Worm (Caenorhabditis elegans) whole organism, L2 larva: ENCODE measurements around the gene C15F1.2.

Experiments
- C34F6.9 ChIP-seq: fragments of 150-350 bp; optimal IDR thresholded peaks from 2 replicates; lab custom pipeline; 2014; ENCODE audit warnings: missing biosample characterization, missing genetic modification characterization
- F13H6.1 ChIP-seq: sonication (generic microtip); optimal IDR thresholded peaks from 2 replicates; lab custom pipeline; 2016; ENCODE audit warnings: missing genetic modification characterization, missing compliant biosample characterization
- R02D3.7 ChIP-seq: fragments of 150-350 bp; optimal IDR thresholded peaks from 2 replicates; lab custom pipeline; 2014; ENCODE audit warnings: missing biosample characterization, missing genetic modification characterization
- Y55F3AM.14 ChIP-seq: fragments of 200-800 bp; sonication (Bioruptor generic); optimal IDR thresholded peaks from 2 replicates; lab custom pipeline; 2018; ENCODE audit warnings: mild to moderate bottlenecking, missing genetic modification characterization, missing compliant biosample characterization
- ZK546.5 ChIP-seq: sonication (generic microtip); optimal IDR thresholded peaks from 2 replicates; lab custom pipeline; 2017; ENCODE audit warnings: missing biosample characterization, missing genetic modification characterization
- alr-1 ChIP-seq: fragments of 150-350 bp; optimal IDR thresholded peaks from 2 replicates; lab custom pipeline; 2014; ENCODE audit warnings: missing biosample characterization, missing genetic modification characterization
- aly-2 ChIP-seq: fragments of 150-350 bp; optimal IDR thresholded peaks from 2 replicates; lab custom pipeline; 2014; ENCODE audit warnings: missing biosample characterization, missing genetic modification characterization
- ama-1 ChIP-seq: fragments of 150-350 bp; optimal IDR thresholded peaks from 2 replicates; lab custom pipeline; 2018; ENCODE audit warnings: inconsistent platforms
- blmp-1 ChIP-seq: sonication (generic microtip); optimal IDR thresholded peaks from 2 replicates; lab custom pipeline; 2017; ENCODE audit warnings: missing genetic modification characterization, mild to moderate bottlenecking, missing compliant biosample characterization, antibody characterized with exemption, moderate library complexity; ENCODE audit not compliant: insufficient read depth
- ceh-16 ChIP-seq: fragments of 150-350 bp; optimal IDR thresholded peaks from 2 replicates; lab custom pipeline; 2014; ENCODE audit warnings: missing biosample characterization, missing genetic modification characterization
- ceh-82 ChIP-seq: fragments of 150-350 bp; optimal IDR thresholded peaks from 2 replicates; lab custom pipeline; 2014; ENCODE audit warnings: missing biosample characterization, missing genetic modification characterization
- crh-2 ChIP-seq: sonication (generic microtip); optimal IDR thresholded peaks from 2 replicates; lab custom pipeline; 2017; ENCODE audit warnings: missing biosample characterization, missing genetic modification characterization
- elt-1 ChIP-seq: fragments of 150-350 bp; optimal IDR thresholded peaks from 2 replicates; lab custom pipeline; 2014; ENCODE audit warnings: missing biosample characterization, missing genetic modification characterization
- elt-3 ChIP-seq: sonication (generic microtip); optimal IDR thresholded peaks from 2 replicates; lab custom pipeline; 2017; ENCODE audit warnings: missing biosample characterization, missing genetic modification characterization
- fos-1 ChIP-seq: fragments of 150-350 bp; optimal IDR thresholded peaks from 2 replicates; lab custom pipeline; 2014; ENCODE audit warnings: missing biosample characterization, missing genetic modification characterization
- lin-13 ChIP-seq: fragments of 150-350 bp; optimal IDR thresholded peaks from 2 replicates; lab custom pipeline; 2014; ENCODE audit warnings: missing biosample characterization, missing genetic modification reagents, missing genetic modification characterization
- lin-39 ChIP-seq: fragments of 150-350 bp; optimal IDR thresholded peaks from 2 replicates; lab custom pipeline; 2014; ENCODE audit warnings: missing biosample characterization, missing genetic modification reagents, missing genetic modification characterization
- lsy-2 ChIP-seq, 2 experiments: fragments of 150-350 bp in 1 of 2; sonication (generic microtip) in 1 of 2; optimal IDR thresholded peaks; 2 replicates each; lab custom pipeline; 2014 to 2017; ENCODE audit warnings: missing biosample characterization in 2 of 2, missing genetic modification characterization in 2 of 2
- mbf-1 ChIP-seq: sonication (generic microtip); optimal IDR thresholded peaks from 2 replicates; lab custom pipeline; 2017; ENCODE audit warnings: missing biosample characterization, missing genetic modification characterization
- nhr-129 ChIP-seq: fragments of 150-350 bp; optimal IDR thresholded peaks from 2 replicates; lab custom pipeline; 2014; ENCODE audit warnings: missing biosample characterization, missing genetic modification characterization
- nhr-21 ChIP-seq: fragments of 150-350 bp; optimal IDR thresholded peaks from 2 replicates; lab custom pipeline; 2014; ENCODE audit warnings: missing biosample characterization, missing genetic modification characterization
- nhr-23 ChIP-seq: fragments of 150-350 bp; optimal IDR thresholded peaks from 2 replicates; lab custom pipeline; 2014; ENCODE audit warnings: missing biosample characterization, missing genetic modification reagents, missing genetic modification characterization
- nhr-237 ChIP-seq: fragments of 150-350 bp; optimal IDR thresholded peaks from 2 replicates; lab custom pipeline; 2014; ENCODE audit warnings: missing biosample characterization, missing genetic modification characterization
- nhr-6 ChIP-seq: fragments of 150-350 bp; optimal IDR thresholded peaks from 2 replicates; lab custom pipeline; 2014; ENCODE audit warnings: missing biosample characterization, missing genetic modification characterization
- nhr-77 ChIP-seq: fragments of 150-350 bp; optimal IDR thresholded peaks from 2 replicates; lab custom pipeline; 2014; ENCODE audit warnings: missing biosample characterization, missing genetic modification characterization
- skn-1 ChIP-seq: sonication (generic microtip); optimal IDR thresholded peaks from 2 replicates; lab custom pipeline; 2017; ENCODE audit warnings: missing biosample characterization, missing genetic modification characterization
- sma-3 ChIP-seq: sonication (generic microtip); optimal IDR thresholded peaks from 2 replicates; lab custom pipeline; 2016; ENCODE audit warnings: missing genetic modification reagents, missing genetic modification characterization, missing compliant biosample characterization
- snpc-4 ChIP-seq: fragments of 150-350 bp; optimal IDR thresholded peaks from 2 replicates; lab custom pipeline; 2014; ENCODE audit warnings: missing biosample characterization, missing genetic modification characterization
- unc-39 ChIP-seq: fragments of 150-350 bp; optimal IDR thresholded peaks from 2 replicates; lab custom pipeline; 2014; ENCODE audit warnings: missing biosample characterization, missing genetic modification characterization
- unc-55 ChIP-seq: fragments of 150-350 bp; sonication (generic microtip); optimal IDR thresholded peaks from 3 replicates; lab custom pipeline; 2014; ENCODE audit warnings: missing biosample characterization, missing genetic modification reagents, missing genetic modification characterization
- unc-62 ChIP-seq: fragments of 150-350 bp; optimal IDR thresholded peaks from 2 replicates; lab custom pipeline; 2014; ENCODE audit warnings: missing biosample characterization, missing genetic modification reagents, missing genetic modification characterization
- zag-1 ChIP-seq: fragments of 150-350 bp; optimal IDR thresholded peaks from 2 replicates; lab custom pipeline; 2014; ENCODE audit warnings: missing biosample characterization, missing genetic modification characterization
- ztf-11 ChIP-seq: sonication (generic microtip); optimal IDR thresholded peaks from 2 replicates; lab custom pipeline; 2017; ENCODE audit warnings: missing biosample characterization, missing genetic modification characterization
- ztf-4 ChIP-seq: fragments of 150-350 bp; optimal IDR thresholded peaks from 2 replicates; lab custom pipeline; 2014; ENCODE audit warnings: missing biosample characterization, missing genetic modification characterization

C15F1.2 gene

ce11 chrII:6979646-6980045 is at the start of gene C15F1.2:
Gene C15F1.2 (plus strand): TSS chrII:6979953.
- no peak for TF ChIP-seq alr-1 (tag; lab: Kevin White, UChicago)
- TF ChIP-seq blmp-1 (tag; lab: Kevin White, UChicago), result peak; percentile 34

- TF ChIP-seq nhr-77, result no peak
- no peak for TF ChIP-seq ztf-4
- no peak for TF ChIP-seq ZK546.5 (tag; lab: Kevin White, UChicago)
- no peak for TF ChIP-seq blmp-1 (tag; lab: Kevin White, UChicago)
- no peak for TF ChIP-seq F13H6.1 (tag; lab: Kevin White, UChicago)
- TF ChIP-seq alr-1 (tag; lab: Kevin White, UChicago), result no peak
- TF ChIP-seq C34F6.9 (tag; lab: Kevin White, UChicago), result peak; percentile 45
- peak; percentile 58 for TF ChIP-seq unc-55
Observed at ce11 chrII:6930072-6930471, 49.7 kb upstream of the C15F1.2 start.

ce11 chrII:6932978-6933377 is 46.8 kb upstream of the C15F1.2 start:
- TF ChIP-seq aly-2 (tag; lab: Kevin White, UChicago) (no peak), skn-1 (tag; lab: Kevin White, UChicago) (no peak), lin-39 (no peak), unc-55 (no peak), nhr-77 (no peak), ztf-11 (no peak), nhr-237 (tag; lab: Kevin White, UChicago) (no peak), ceh-82 (tag; lab: Kevin White, UChicago) (no peak), R02D3.7 (tag; lab: Kevin White, UChicago) (no peak), mbf-1 (tag; lab: Kevin White, UChicago) (no peak), elt-3 (tag; lab: Kevin White, UChicago) (no peak), ztf-4 (no peak), snpc-4 (tag; lab: Kevin White, UChicago) (no peak), nhr-21 (tag; lab: Kevin White, UChicago) (no peak), crh-2 (no peak), nhr-23 (tag; lab: Kevin White, UChicago) (no peak), lin-13 (no peak), Y55F3AM.14 (GFP tag; lab: Kevin White, UChicago) (no peak), ceh-16 (no peak)

ce11 chrII:6934729-6935128 is 45.0 kb upstream of the C15F1.2 start:
- TF ChIP-seq mbf-1 (tag; lab: Kevin White, UChicago) (no peak), R02D3.7 (tag; lab: Kevin White, UChicago) (no peak), elt-1 (no peak), unc-62 (GFP tag; lab: Kevin White, UChicago) (no peak), crh-2 (no peak), zag-1 (no peak), nhr-23 (tag; lab: Kevin White, UChicago) (no peak), lin-39 (no peak)
- TF ChIP-seq, all 48 proteins: peak for 0

- TF ChIP-seq crh-2 (no peak), sma-3 (GFP tag; lab: Kevin White, UChicago) (no peak), zag-1 (no peak), lsy-2 (tag; optimal IDR thresholded peaks at IDR 0.05; lab: Kevin White, UChicago) (no peak), blmp-1 (tag; lab: Kevin White, UChicago) (no peak), R02D3.7 (tag; lab: Kevin White, UChicago) (no peak), nhr-237 (tag; lab: Kevin White, UChicago) (no peak), ceh-16 (no peak), unc-39 (tag; lab: Kevin White, UChicago) (no peak), nhr-23 (tag; lab: Kevin White, UChicago) (no peak), ama-1 (lab: Kevin White, UChicago) (no peak), lin-13 (no peak), nhr-129 (tag; lab: Kevin White, UChicago) (no peak), elt-1 (no peak), fos-1 (tag; lab: Kevin White, UChicago) (no peak), unc-62 (GFP tag; lab: Kevin White, UChicago) (no peak), lin-39 (no peak), ZK546.5 (tag; lab: Kevin White, UChicago) (no peak), nhr-6 (tag; lab: Kevin White, UChicago) (no peak)
Observed at ce11 chrII:6935975-6936374, 43.8 kb upstream of the C15F1.2 start.
